Worm (Caenorhabditis elegans) whole organism, L2 larva: ENCODE measurements around the gene asg-2.
"Not testable (repeated sequence)": the region's sequence is repeated elsewhere in the genome, so short reads cannot be mapped to it uniquely, and the experiment has no call there.

Source experiments
- C34F6.9 ChIP-seq: fragments of 150-350 bp; optimal IDR thresholded peaks from 2 replicates; lab custom pipeline; 2014; ENCODE audit warnings: missing biosample characterization, missing genetic modification characterization
- Y55F3AM.14 ChIP-seq: fragments of 200-800 bp; sonication (Bioruptor generic); optimal IDR thresholded peaks from 2 replicates; lab custom pipeline; 2018; ENCODE audit warnings: mild to moderate bottlenecking, missing genetic modification characterization, missing compliant biosample characterization
- ZK546.5 ChIP-seq: sonication (generic microtip); optimal IDR thresholded peaks from 2 replicates; lab custom pipeline; 2017; ENCODE audit warnings: missing biosample characterization, missing genetic modification characterization
- alr-1 ChIP-seq: fragments of 150-350 bp; optimal IDR thresholded peaks from 2 replicates; lab custom pipeline; 2014; ENCODE audit warnings: missing biosample characterization, missing genetic modification characterization
- ama-1 ChIP-seq: fragments of 150-350 bp; optimal IDR thresholded peaks from 2 replicates; lab custom pipeline; 2018; ENCODE audit warnings: inconsistent platforms
- blmp-1 ChIP-seq: sonication (generic microtip); optimal IDR thresholded peaks from 2 replicates; lab custom pipeline; 2017; ENCODE audit warnings: missing genetic modification characterization, mild to moderate bottlenecking, missing compliant biosample characterization, antibody characterized with exemption, moderate library complexity; ENCODE audit not compliant: insufficient read depth
- ceh-82 ChIP-seq: fragments of 150-350 bp; optimal IDR thresholded peaks from 2 replicates; lab custom pipeline; 2014; ENCODE audit warnings: missing biosample characterization, missing genetic modification characterization
- crh-2 ChIP-seq: sonication (generic microtip); optimal IDR thresholded peaks from 2 replicates; lab custom pipeline; 2017; ENCODE audit warnings: missing biosample characterization, missing genetic modification characterization
- dmd-4 ChIP-seq: sonication (generic microtip); optimal IDR thresholded peaks from 2 replicates; lab custom pipeline; 2017; ENCODE audit warnings: missing biosample characterization, missing genetic modification characterization
- egl-27 ChIP-seq: sonication (generic microtip); optimal IDR thresholded peaks from 3 replicates; lab custom pipeline; 2017; ENCODE audit warnings: missing biosample characterization, missing genetic modification reagents, missing genetic modification characterization
- elt-3 ChIP-seq: sonication (generic microtip); optimal IDR thresholded peaks from 2 replicates; lab custom pipeline; 2017; ENCODE audit warnings: missing biosample characterization, missing genetic modification characterization
- fos-1 ChIP-seq: fragments of 150-350 bp; optimal IDR thresholded peaks from 2 replicates; lab custom pipeline; 2014; ENCODE audit warnings: missing biosample characterization, missing genetic modification characterization
- gmeb-1 ChIP-seq: fragments of 150-350 bp; optimal IDR thresholded peaks from 2 replicates; lab custom pipeline; 2014; ENCODE audit warnings: missing biosample characterization, missing genetic modification characterization
- lin-13 ChIP-seq: fragments of 150-350 bp; optimal IDR thresholded peaks from 2 replicates; lab custom pipeline; 2014; ENCODE audit warnings: missing biosample characterization, missing genetic modification reagents, missing genetic modification characterization
- lin-39 ChIP-seq: fragments of 150-350 bp; optimal IDR thresholded peaks from 2 replicates; lab custom pipeline; 2014; ENCODE audit warnings: missing biosample characterization, missing genetic modification reagents, missing genetic modification characterization
- lsy-2 ChIP-seq, 2 experiments: fragments of 150-350 bp in 1 of 2; sonication (generic microtip) in 1 of 2; optimal IDR thresholded peaks; 2 replicates each; lab custom pipeline; 2014 to 2017; ENCODE audit warnings: missing biosample characterization in 2 of 2, missing genetic modification characterization in 2 of 2
- nhr-10 ChIP-seq: sonication (generic microtip); optimal IDR thresholded peaks from 2 replicates; lab custom pipeline; 2017; ENCODE audit warnings: missing biosample characterization, missing genetic modification characterization
- nhr-11 ChIP-seq: fragments of 150-350 bp; optimal IDR thresholded peaks from 2 replicates; lab custom pipeline; 2014; ENCODE audit warnings: missing biosample characterization, missing genetic modification characterization
- nhr-12 ChIP-seq: fragments of 150-350 bp; optimal IDR thresholded peaks from 2 replicates; lab custom pipeline; 2014; ENCODE audit warnings: missing biosample characterization, missing genetic modification characterization
- nhr-129 ChIP-seq: fragments of 150-350 bp; optimal IDR thresholded peaks from 2 replicates; lab custom pipeline; 2014; ENCODE audit warnings: missing biosample characterization, missing genetic modification characterization
- nhr-21 ChIP-seq: fragments of 150-350 bp; optimal IDR thresholded peaks from 2 replicates; lab custom pipeline; 2014; ENCODE audit warnings: missing biosample characterization, missing genetic modification characterization
- nhr-237 ChIP-seq: fragments of 150-350 bp; optimal IDR thresholded peaks from 2 replicates; lab custom pipeline; 2014; ENCODE audit warnings: missing biosample characterization, missing genetic modification characterization
- nhr-6 ChIP-seq: fragments of 150-350 bp; optimal IDR thresholded peaks from 2 replicates; lab custom pipeline; 2014; ENCODE audit warnings: missing biosample characterization, missing genetic modification characterization
- peb-1 ChIP-seq: fragments of 150-350 bp; optimal IDR thresholded peaks from 2 replicates; lab custom pipeline; 2014; ENCODE audit warnings: missing biosample characterization, missing genetic modification characterization
- sem-4 ChIP-seq: fragments of 150-350 bp; optimal IDR thresholded peaks from 2 replicates; lab custom pipeline; 2014; ENCODE audit warnings: missing biosample characterization, missing genetic modification reagents, missing genetic modification characterization
- skn-1 ChIP-seq: sonication (generic microtip); optimal IDR thresholded peaks from 2 replicates; lab custom pipeline; 2017; ENCODE audit warnings: missing biosample characterization, missing genetic modification characterization
- sma-3 ChIP-seq: sonication (generic microtip); optimal IDR thresholded peaks from 2 replicates; lab custom pipeline; 2016; ENCODE audit warnings: missing genetic modification reagents, missing genetic modification characterization, missing compliant biosample characterization
- snpc-4 ChIP-seq: fragments of 150-350 bp; optimal IDR thresholded peaks from 2 replicates; lab custom pipeline; 2014; ENCODE audit warnings: missing biosample characterization, missing genetic modification characterization
- unc-39 ChIP-seq: fragments of 150-350 bp; optimal IDR thresholded peaks from 2 replicates; lab custom pipeline; 2014; ENCODE audit warnings: missing biosample characterization, missing genetic modification characterization
- unc-55 ChIP-seq: fragments of 150-350 bp; sonication (generic microtip); optimal IDR thresholded peaks from 3 replicates; lab custom pipeline; 2014; ENCODE audit warnings: missing biosample characterization, missing genetic modification reagents, missing genetic modification characterization
- unc-62 ChIP-seq: fragments of 150-350 bp; optimal IDR thresholded peaks from 2 replicates; lab custom pipeline; 2014; ENCODE audit warnings: missing biosample characterization, missing genetic modification reagents, missing genetic modification characterization
- ztf-1 ChIP-seq: fragments of 200-800 bp; sonication (Bioruptor generic); conservative IDR thresholded peaks from 2 replicates; pipeline ENCODE4 v1.3.6; 2022; ENCODE audit warnings: missing genetic modification characterization, missing compliant biosample characterization
- ztf-11 ChIP-seq: sonication (generic microtip); optimal IDR thresholded peaks from 2 replicates; lab custom pipeline; 2017; ENCODE audit warnings: missing biosample characterization, missing genetic modification characterization

Gene asg-2

ce11 chrX:6874723-6875122 lies 33.7 kb downstream of the asg-2 start, which contains the start of gene F41C6.4:
Gene F41C6.4 (minus strand): TSS chrX:6874823.
- TF ChIP-seq lsy-2 (tag; optimal IDR thresholded peaks at IDR 0.05; lab: Kevin White, UChicago) (no peak), crh-2 (tag; lab: Kevin White, UChicago) (no peak), sma-3 (no peak), blmp-1 (tag; lab: Kevin White, UChicago) (no peak), Y55F3AM.14 (GFP tag; lab: Kevin White, UChicago) (no peak)

ce11 chrX:6875273-6875672 lies 34.2 kb downstream of the asg-2 start:
- TF ChIP-seq nhr-11 (tag; lab: Kevin White, UChicago) (no peak), alr-1 (no peak), blmp-1 (tag; lab: Kevin White, UChicago) (no peak), nhr-129 (no peak), gmeb-1 (tag; lab: Kevin White, UChicago) (no peak), crh-2 (tag; lab: Kevin White, UChicago) (no peak), ztf-1 (GFP tag; lab: Robert Waterston, UW) (no peak), ceh-82 (tag; lab: Kevin White, UChicago) (no peak), unc-55 (GFP tag; lab: Kevin White, UChicago) (no peak), Y55F3AM.14 (GFP tag; lab: Kevin White, UChicago) (no peak), nhr-21 (tag; lab: Kevin White, UChicago) (no peak), C34F6.9 (no peak), lin-39 (tag; lab: Kevin White, UChicago) (no peak)

ce11 chrX:6877436-6877835 lies 36.4 kb downstream of the asg-2 start, which contains the start of gene col-173:
Gene col-173 (minus strand): TSS chrX:6877536.
- TF ChIP-seq ama-1 (no peak), peb-1 (no peak), lin-13 (no peak)

ce11 chrX:6881795-6882194 lies 40.7 kb downstream of the asg-2 start, which contains the start of gene F41C6.6:
Gene F41C6.6 (minus strand): TSS chrX:6881895.
- TF ChIP-seq nhr-12, skn-1, egl-27 (tag; lab: Kevin White, UChicago): not testable (repeated sequence)

ce11 chrX:6884439-6884838 lies 43.4 kb downstream of the asg-2 start:
- TF ChIP-seq elt-3 (tag; lab: Kevin White, UChicago) = no peak
- no peak for TF ChIP-seq nhr-21 (tag; lab: Kevin White, UChicago)
- TF ChIP-seq nhr-237 (tag; lab: Kevin White, UChicago) = no peak
- TF ChIP-seq unc-39 (tag; lab: Kevin White, UChicago) = no peak
- no peak for TF ChIP-seq sma-3
- no peak for TF ChIP-seq nhr-12 (tag; lab: Kevin White, UChicago)
- TF ChIP-seq nhr-6 (tag; lab: Kevin White, UChicago) = no peak
- TF ChIP-seq sem-4 (tag; lab: Kevin White, UChicago) = no peak
- no peak for TF ChIP-seq nhr-10 (tag; lab: Kevin White, UChicago)
- TF ChIP-seq lsy-2 (tag; optimal IDR thresholded peaks at IDR 0.05; lab: Kevin White, UChicago) = no peak
- no peak for TF ChIP-seq ztf-1 (GFP tag; lab: Robert Waterston, UW)
- TF ChIP-seq dmd-4 (tag; lab: Kevin White, UChicago) = no peak
- no peak for TF ChIP-seq C34F6.9
- TF ChIP-seq snpc-4 = no peak
- TF ChIP-seq ztf-11 (tag; lab: Kevin White, UChicago) = no peak
- no peak for TF ChIP-seq ZK546.5
- TF ChIP-seq, all 48 proteins: peak for 0

ce11 chrX:6885227-6885853 lies 44.3 kb downstream of the asg-2 start, which contains the start of gene F41C6.7:
Gene F41C6.7 (minus strand): TSS chrX:6885277.
- TF ChIP-seq fos-1 (tag; lab: Kevin White, UChicago) (peak; percentile 23), unc-62 (GFP tag; lab: Kevin White, UChicago) (no peak)
- TF ChIP-seq, all 48 proteins: peak for 1
